Fruit fly (Drosophila melanogaster) whole organism, adult: Measurements from ENCODE around the gene CG4461.

Source experiments
- CG11617 ChIP-seq: fragments of 200-800 bp; sonication (Bioruptor generic); optimal IDR thresholded peaks from 2 replicates; lab custom pipeline; 2017; ENCODE audit warnings: mild to moderate bottlenecking, missing biosample characterization, missing genetic modification reagents, missing genetic modification characterization
- CG12768 ChIP-seq: fragments of 200-800 bp; sonication (Bioruptor generic); optimal IDR thresholded peaks from 2 replicates; lab custom pipeline; 2017; ENCODE audit warnings: missing biosample characterization, missing genetic modification characterization, mild to moderate bottlenecking, moderate library complexity, missing genetic modification reagents
- CG14711 ChIP-seq: fragments of 200-800 bp; sonication (Bioruptor generic); optimal IDR thresholded peaks from 2 replicates; lab custom pipeline; 2018; ENCODE audit warnings: missing biosample characterization, mild to moderate bottlenecking, missing genetic modification characterization, moderate library complexity
- CG1620 ChIP-seq: fragments of 200-800 bp; sonication (Bioruptor generic); optimal IDR thresholded peaks from 2 replicates; lab custom pipeline; 2016; ENCODE audit warnings: missing biosample characterization, missing genetic modification characterization
- CG33017 ChIP-seq: fragments of 200-800 bp; sonication (Bioruptor generic); optimal IDR thresholded peaks from 2 replicates; lab custom pipeline; 2018; ENCODE audit warnings: missing biosample characterization, mild to moderate bottlenecking, missing genetic modification characterization, moderate library complexity
- CG5204 ChIP-seq: fragments of 200-800 bp; sonication (Bioruptor generic); optimal IDR thresholded peaks from 2 replicates; lab custom pipeline; 2016; ENCODE audit warnings: missing biosample characterization, missing genetic modification characterization
- CG7045 ChIP-seq: fragments of 200-800 bp; sonication (Bioruptor generic); optimal IDR thresholded peaks from 2 replicates; lab custom pipeline; 2017; ENCODE audit warnings: missing biosample characterization, mild to moderate bottlenecking, missing genetic modification characterization
- CG7101 ChIP-seq: fragments of 200-800 bp; sonication (Bioruptor generic); optimal IDR thresholded peaks from 2 replicates; lab custom pipeline; 2018; ENCODE audit warnings: missing biosample characterization, mild to moderate bottlenecking, missing genetic modification characterization, moderate library complexity
- Clk ChIP-seq: fragments of 200-800 bp; sonication (Bioruptor generic); optimal IDR thresholded peaks from 2 replicates; lab custom pipeline; 2017; ENCODE audit warnings: missing biosample characterization, missing genetic modification characterization
- Crg-1 ChIP-seq: fragments of 200-800 bp; sonication (Bioruptor generic); optimal IDR thresholded peaks from 2 replicates; lab custom pipeline; 2016; ENCODE audit warnings: missing biosample characterization, missing genetic modification characterization
- Hr96 ChIP-seq: fragments of 200-800 bp; sonication (Bioruptor generic); optimal IDR thresholded peaks from 2 replicates; lab custom pipeline; 2016; ENCODE audit warnings: missing biosample characterization, missing genetic modification characterization
- Mnt ChIP-seq: fragments of 200-800 bp; sonication (Bioruptor generic); optimal IDR thresholded peaks from 2 replicates; lab custom pipeline; 2016; ENCODE audit warnings: missing biosample characterization, mild to moderate bottlenecking, missing genetic modification characterization
- bab1 ChIP-seq: fragments of 200-800 bp; sonication (Bioruptor generic); optimal IDR thresholded peaks from 3 replicates; lab custom pipeline; 2019; ENCODE audit warnings: missing biosample characterization, mild to moderate bottlenecking, missing genetic modification characterization, moderate library complexity
- cic ChIP-seq: fragments of 200-800 bp; sonication (Bioruptor generic); optimal IDR thresholded peaks from 2 replicates; lab custom pipeline; 2017; ENCODE audit warnings: missing biosample characterization, mild to moderate bottlenecking, missing genetic modification characterization, moderate library complexity
- cnc ChIP-seq, 2 experiments: fragments of >200 bp; optimal IDR thresholded peaks; 2 replicates each; lab custom pipeline; 2017
- kay ChIP-seq: fragments of 200-800 bp; sonication (Bioruptor generic); peaks from one replicate; lab custom pipeline; 2016; ENCODE audit warnings: missing biosample characterization, missing genetic modification characterization, borderline replicate concordance
- ovo ChIP-seq: fragments of 200-800 bp; sonication (Bioruptor generic); optimal IDR thresholded peaks from 2 replicates; lab custom pipeline; 2016; ENCODE audit warnings: missing biosample characterization, missing genetic modification characterization
- pad ChIP-seq: fragments of 200-800 bp; sonication (Bioruptor generic); optimal IDR thresholded peaks from 3 replicates; lab custom pipeline; 2017; ENCODE audit warnings: missing biosample characterization, missing genetic modification characterization, mild to moderate bottlenecking, moderate library complexity, missing genetic modification reagents
- tj ChIP-seq: fragments of 200-800 bp; sonication (Bioruptor generic); optimal IDR thresholded peaks from 3 replicates; lab custom pipeline; 2017; ENCODE audit warnings: missing biosample characterization, mild to moderate bottlenecking, missing genetic modification characterization, moderate library complexity
- toe ChIP-seq: fragments of 200-800 bp; sonication (Bioruptor generic); optimal IDR thresholded peaks from 2 replicates; lab custom pipeline; 2016; ENCODE audit warnings: missing biosample characterization, missing genetic modification characterization

The CG4461 gene

dm6 chr3L:9370907-9371365 lies 4.3 kb upstream of the CG4461 start, which contains the start of gene Fdx1:
Fdx1 (minus strand) TSS chr3L:9371238.
- no peak for TF ChIP-seq CG5204 (GFP tag; lab: Kevin White, UChicago)
- no peak for TF ChIP-seq Hr96 (GFP tag; lab: Kevin White, UChicago)
- peak; percentile 88 for TF ChIP-seq kay (GFP tag; lab: Kevin White, UChicago)
- TF ChIP-seq toe, result no peak
- peak; percentile 49 for TF ChIP-seq CG14711 (tag; lab: Kevin White, UChicago)
- TF ChIP-seq pad, result peak; percentile 18
- TF ChIP-seq tj (GFP tag; lab: Kevin White, UChicago), result peak; percentile 88
- peak; percentile 22 for TF ChIP-seq Clk (GFP tag; lab: Kevin White, UChicago)
- TF ChIP-seq Crg-1 (GFP tag; lab: Kevin White, UChicago), result peak; percentile 12
- TF ChIP-seq CG11617 (GFP tag; lab: Kevin White, UChicago), result peak; percentile 48
- TF ChIP-seq Mnt (GFP tag; lab: Kevin White, UChicago), result peak; percentile 40
- no peak for TF ChIP-seq CG1620
- TF ChIP-seq bab1, result peak; percentile 56
- no peak for TF ChIP-seq CG33017
- peak; percentile 61 for TF ChIP-seq CG7101 (tag; lab: Kevin White, UChicago)
- TF ChIP-seq cic (GFP tag; lab: Kevin White, UChicago), result no peak
- no peak for TF ChIP-seq CG12768 (GFP tag; lab: Kevin White, UChicago)
- TF ChIP-seq cnc (optimal IDR thresholded peaks at IDR 0.05; lab: Kevin White, UChicago), result no peak
- TF ChIP-seq ovo (GFP tag; lab: Kevin White, UChicago), result no peak
- no peak for TF ChIP-seq CG7045 (GFP tag; lab: Kevin White, UChicago)

- TF ChIP-seq cnc (optimal IDR thresholded peaks at IDR 0.05; lab: Kevin White, UChicago), result no peak
- TF ChIP-seq ovo (GFP tag; lab: Kevin White, UChicago), result peak; percentile 19
- TF ChIP-seq bab1, result no peak
- no peak for TF ChIP-seq Mnt (GFP tag; lab: Kevin White, UChicago)
- no peak for TF ChIP-seq CG7101 (tag; lab: Kevin White, UChicago)
- peak; percentile 39 for TF ChIP-seq cic (GFP tag; lab: Kevin White, UChicago)
- peak; percentile 33 for TF ChIP-seq CG12768 (GFP tag; lab: Kevin White, UChicago)
- no peak for TF ChIP-seq Crg-1 (GFP tag; lab: Kevin White, UChicago)
These were observed 2.8 kb upstream of the CG4461 start, which contains the start of the genes Hsp67Bc, CG4456 and Hsp22 for dm6 chr3L:9372278-9372975. Hsp67Bc (minus strand) TSS chr3L:9372497. CG4456 (plus strand) TSS chr3L:9372722. Hsp22 (plus strand) TSS chr3L:9372931.

dm6 chr3L:9373374-9374004 lies 1.7 kb upstream of the CG4461 start:
- TF ChIP-seq CG12768 (GFP tag; lab: Kevin White, UChicago) (peak; percentile 51), CG5204 (GFP tag; lab: Kevin White, UChicago) (no peak), CG11617 (GFP tag; lab: Kevin White, UChicago) (peak; percentile 73), kay (GFP tag; lab: Kevin White, UChicago) (no peak), CG7045 (GFP tag; lab: Kevin White, UChicago) (peak; percentile 74), Hr96 (GFP tag; lab: Kevin White, UChicago) (no peak), bab1 (peak; percentile 30), ovo (GFP tag; lab: Kevin White, UChicago) (no peak), tj (GFP tag; lab: Kevin White, UChicago) (peak; percentile 35), CG14711 (tag; lab: Kevin White, UChicago) (peak; percentile 64), CG33017 (peak; percentile 71), CG1620 (no peak), toe (no peak), pad (peak; percentile 46), Crg-1 (GFP tag; lab: Kevin White, UChicago) (peak; percentile 1), Mnt (GFP tag; lab: Kevin White, UChicago) (peak; percentile 17), Clk (GFP tag; lab: Kevin White, UChicago) (peak; percentile 50), CG7101 (tag; lab: Kevin White, UChicago) (peak; percentile 58), cnc (optimal IDR thresholded peaks at IDR 0.05; lab: Kevin White, UChicago) (no peak), cic (GFP tag; lab: Kevin White, UChicago) (peak; percentile 23)

dm6 chr3L:9376573-9376972 lies 1.3 kb downstream of the CG4461 start:
- TF ChIP-seq Clk (GFP tag; lab: Kevin White, UChicago), result peak; percentile 63
- no peak for TF ChIP-seq CG7045 (GFP tag; lab: Kevin White, UChicago)
- no peak for TF ChIP-seq toe
- no peak for TF ChIP-seq Crg-1 (GFP tag; lab: Kevin White, UChicago)

- peak; percentile 40 for TF ChIP-seq Clk (GFP tag; lab: Kevin White, UChicago)
- TF ChIP-seq cnc (optimal IDR thresholded peaks at IDR 0.05; lab: Kevin White, UChicago), result no peak
- TF ChIP-seq CG33017, result peak; percentile 79
- TF ChIP-seq CG5204 (GFP tag; lab: Kevin White, UChicago), result no peak
- TF ChIP-seq cic (GFP tag; lab: Kevin White, UChicago), result peak; percentile 41
- no peak for TF ChIP-seq ovo (GFP tag; lab: Kevin White, UChicago)
- TF ChIP-seq Crg-1 (GFP tag; lab: Kevin White, UChicago), result peak; percentile 55
- TF ChIP-seq CG7101 (tag; lab: Kevin White, UChicago), result peak; percentile 78
- peak; percentile 70 for TF ChIP-seq CG7045 (GFP tag; lab: Kevin White, UChicago)
- TF ChIP-seq CG11617 (GFP tag; lab: Kevin White, UChicago), result peak; percentile 89
- TF ChIP-seq tj (GFP tag; lab: Kevin White, UChicago), result peak; percentile 44
- peak; percentile 50 for TF ChIP-seq Hr96 (GFP tag; lab: Kevin White, UChicago)
- TF ChIP-seq kay (GFP tag; lab: Kevin White, UChicago), result peak; percentile 99
- TF ChIP-seq toe, result no peak
- peak; percentile 49 for TF ChIP-seq pad
- TF ChIP-seq CG14711 (tag; lab: Kevin White, UChicago), result peak; percentile 81
- no peak for TF ChIP-seq CG1620
- TF ChIP-seq Mnt (GFP tag; lab: Kevin White, UChicago), result peak; percentile 62
- peak; percentile 76 for TF ChIP-seq bab1
- TF ChIP-seq CG12768 (GFP tag; lab: Kevin White, UChicago), result peak; percentile 77
These were observed 2.2 kb downstream of the CG4461 start, which contains the start of gene Hsp26 for dm6 chr3L:9377198-9378035. Hsp26 (minus strand) TSS chr3L:9377427.
